Fruit fly (Drosophila melanogaster): ENCODE results near the gene COX8.

The COX8 gene

DNA sequence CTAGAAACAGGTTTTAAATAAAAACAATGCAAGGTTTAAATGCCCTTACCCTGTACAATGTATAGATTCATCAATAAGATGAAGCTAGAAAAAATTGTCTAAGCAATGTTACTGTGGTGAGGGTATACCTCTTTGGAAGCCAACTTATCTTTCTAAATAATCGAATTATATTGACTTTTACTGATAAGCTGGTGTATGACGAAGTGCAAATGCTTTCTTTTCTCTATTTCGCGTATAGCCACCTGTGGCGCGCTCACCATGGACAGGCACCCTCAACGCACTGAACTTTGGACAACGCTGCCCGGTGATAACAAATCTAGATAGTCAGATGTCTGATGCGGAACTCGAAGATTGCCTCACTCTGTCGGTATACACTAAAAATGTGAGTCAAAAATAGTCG lies 37.3 kb downstream of the COX8 start (continued):
- TF ChIP-seq amos (GFP tag; IDR thresholded peaks at IDR 0.05; ENCODE audit: partially characterized antibody) (no peak), CG11723 (GFP tag; optimal IDR thresholded peaks at IDR 0.05) (no peak), ranshi (GFP tag; IDR thresholded peaks at IDR 0.05) (0 out of 2 replicates have a peak, but pooled peaks have one; percentile 10), cad (GFP tag; optimal IDR thresholded peaks at IDR 0.05) (no peak), sens (GFP tag) (no peak), CG34376 (GFP tag; optimal IDR thresholded peaks at IDR 0.05) (peak; percentile 25), psq (GFP tag; optimal IDR thresholded peaks at IDR 0.05) (no peak), Oaz (GFP tag; IDR thresholded peaks at IDR 0.05) (no peak), tll (GFP tag; optimal IDR thresholded peaks at IDR 0.05) (no peak), az2 (GFP tag; optimal IDR thresholded peaks at IDR 0.05) (no peak), rib (GFP tag; IDR thresholded peaks at IDR 0.05) (no peak), CG5953 (GFP tag; IDR thresholded peaks at IDR 0.05) (no peak), CG4820 (GFP tag; optimal IDR thresholded peaks at IDR 0.05) (no peak), stc (GFP tag; IDR thresholded peaks at IDR 0.05) (peak; percentile 33; the same call in 1 of the 2 replicates), Hr78 (GFP tag; optimal IDR thresholded peaks at IDR 0.05) (peak in 1 of 2 experiments; percentile 65), tio (GFP tag; optimal IDR thresholded peaks at IDR 0.05) (no peak), crp (GFP tag; optimal IDR thresholded peaks at IDR 0.05) (no peak), ATbp (GFP tag; optimal IDR thresholded peaks at IDR 0.05) (no peak), CG4328 (GFP tag; optimal IDR thresholded peaks at IDR 0.05) (no peak), BEAF-32 (GFP tag; optimal IDR thresholded peaks at IDR 0.05) (no peak), bowl (GFP tag; IDR thresholded peaks at IDR 0.05) (no peak), CrebB (tag; optimal IDR thresholded peaks at IDR 0.05) (no peak), ERR (GFP tag; optimal IDR thresholded peaks at IDR 0.05) (no peak), luna (GFP tag; optimal IDR thresholded peaks at IDR 0.05) (no peak), CG1792 (GFP tag; optimal IDR thresholded peaks at IDR 0.05) (no peak), CG7928 (GFP tag; optimal IDR thresholded peaks at IDR 0.05) (no peak), br (optimal IDR thresholded peaks at IDR 0.05) (no peak), dm (GFP tag; optimal IDR thresholded peaks at IDR 0.05) (no peak), Dp (GFP tag; optimal IDR thresholded peaks at IDR 0.05) (no peak), toy (GFP tag; IDR thresholded peaks at IDR 0.05) (0 out of 2 replicates have a peak, but pooled peaks have one; percentile 11), Rfx (GFP tag; IDR thresholded peaks at IDR 0.05) (no peak), CG10543 (GFP tag; optimal IDR thresholded peaks at IDR 0.05) (no peak), al (GFP tag; IDR thresholded peaks at IDR 0.05) (no peak), CG9817 (tag; optimal IDR thresholded peaks at IDR 0.05) (no peak), CG17359 (tag; optimal IDR thresholded peaks at IDR 0.05) (peak; percentile 40), dimm (GFP tag; IDR thresholded peaks at IDR 0.05) (no peak), trh (GFP tag; optimal IDR thresholded peaks at IDR 0.05) (no peak), HLH4C (GFP tag; IDR thresholded peaks at IDR 0.05; ENCODE audit: partially characterized antibody) (no peak), klu (GFP tag; IDR thresholded peaks at IDR 0.05) (no peak), E2f2 (GFP tag; IDR thresholded peaks at IDR 0.05) (no peak), Med (GFP tag) (peak; percentile 23), CG42726 (GFP tag; IDR thresholded peaks at IDR 0.05; ENCODE audit: partially characterized antibody) (no peak), CG7786 (GFP tag; optimal IDR thresholded peaks at IDR 0.05) (peak; percentile 1), pb (GFP tag; optimal IDR thresholded peaks at IDR 0.05) (no peak), Vsx1 (GFP tag; optimal IDR thresholded peaks at IDR 0.05) (no peak), CG31365 (tag; optimal IDR thresholded peaks at IDR 0.05) (no peak), CG7271 (tag; optimal IDR thresholded peaks at IDR 0.05) (no peak), CG1024 (GFP tag; IDR thresholded peaks at IDR 0.05) (no peak), Gsc (GFP tag; IDR thresholded peaks at IDR 0.05) (no peak), CG7987 (GFP tag; optimal IDR thresholded peaks at IDR 0.05) (no peak), Hr39 (optimal IDR thresholded peaks at IDR 0.05) (no peak), Poxn (GFP tag; IDR thresholded peaks at IDR 0.05) (no peak)

Measured in whole organism, embryonic.